Worm (Caenorhabditis elegans): ENCODE data around the gene srbc-71.

srbc-71 gene

ce11 chrIV:4184767-4185166 lies 41.0 kb downstream of the srbc-71 start (continued):
- peak; percentile 93 for TF ChIP-seq Y53G8AR.9 (GFP tag; conservative IDR thresholded peaks at IDR 0.05)
- 0 out of 2 replicates have a peak, but pooled peaks have one; percentile 68 for TF ChIP-seq F37B4.10 (GFP tag; IDR thresholded peaks at IDR 0.05)
- peak; percentile 72 for TF ChIP-seq lin-54 (GFP tag; optimal IDR thresholded peaks at IDR 0.05)
- peak; percentile 96 for TF ChIP-seq K11D2.4 (GFP tag; IDR thresholded peaks at IDR 0.05)
- TF ChIP-seq egl-18 (GFP tag; IDR thresholded peaks at IDR 0.05), result peak; percentile 82
- TF ChIP-seq cebp-1 (GFP tag; IDR thresholded peaks at IDR 0.05), result peak; percentile 76
- peak; percentile 7 for TF ChIP-seq cebp-1 (tag; optimal IDR thresholded peaks at IDR 0.05)

ce11 chrIV:4180032-4180431 lies 45.7 kb downstream of the srbc-71 start:
- TF ChIP-seq hmg-1.2 (GFP tag; IDR thresholded peaks at IDR 0.05) (peak; percentile 52; the same call in 1 of the 2 replicates), attf-3 (GFP tag; conservative IDR thresholded peaks at IDR 0.05) (0 out of 2 replicates have a peak, but pooled peaks have one; percentile 12), mcd-1 (GFP tag; IDR thresholded peaks at IDR 0.05) (peak; percentile 71)

ce11 chrIV:4178424-4178823 lies 47.3 kb downstream of the srbc-71 start, which contains the start of gene tsen-34:
tsen-34 (plus strand) TSS chrIV:4178457.
- TF ChIP-seq ceh-40 (GFP tag; IDR thresholded peaks at IDR 0.05), result no peak
- 0 out of 2 replicates have a peak, but pooled peaks have one; percentile 19 for TF ChIP-seq B0336.3 (GFP tag; IDR thresholded peaks at IDR 0.05)
- TF ChIP-seq lin-26 (GFP tag; IDR thresholded peaks at IDR 0.05), result 0 out of 2 replicates have a peak, but pooled peaks have one; percentile 16
- TF ChIP-seq mcd-1 (GFP tag; IDR thresholded peaks at IDR 0.05), result 0 out of 2 replicates have a peak, but pooled peaks have one; percentile 6
- TF ChIP-seq egrh-3 (GFP tag; IDR thresholded peaks at IDR 0.05), result no peak
- TF ChIP-seq ztf-18 (tag; optimal IDR thresholded peaks at IDR 0.05), result no peak

- TF ChIP-seq attf-3 (GFP tag; conservative IDR thresholded peaks at IDR 0.05) (peak; percentile 28; the same call in 1 of the 2 replicates), nhr-120 (GFP tag; IDR thresholded peaks at IDR 0.05) (no peak), hsf-1 (GFP tag; IDR thresholded peaks at IDR 0.05) (no peak), F22D6.2 (tag; optimal IDR thresholded peaks at IDR 0.05) (no peak)
Measured at ce11 chrIV:4177560-4177959, 48.2 kb downstream of the srbc-71 start.

- 0 out of 2 replicates have a peak, but pooled peaks have one; percentile 12 for TF ChIP-seq mcd-1 (GFP tag; IDR thresholded peaks at IDR 0.05)
- peak; percentile 32; the same call in 1 of the 2 replicates for TF ChIP-seq D2030.7 (GFP tag; IDR thresholded peaks at IDR 0.05)
- 0 out of 2 replicates have a peak, but pooled peaks have one; percentile 36 for TF ChIP-seq dox-1 (GFP tag; IDR thresholded peaks at IDR 0.05)
- peak; percentile 43 for TF ChIP-seq lsl-1 (GFP tag; optimal IDR thresholded peaks at IDR 0.05)
- TF ChIP-seq madf-6 (GFP tag; IDR thresholded peaks at IDR 0.05), result peak; percentile 30; the same call in 1 of the 2 replicates
- no peak for TF ChIP-seq ceh-58 (GFP tag; IDR thresholded peaks at IDR 0.05)
- TF ChIP-seq attf-3 (GFP tag; conservative IDR thresholded peaks at IDR 0.05), result peak; percentile 90
- no peak for TF ChIP-seq bed-2 (GFP tag; IDR thresholded peaks at IDR 0.05)
- peak; percentile 50 for TF ChIP-seq F49E8.2 (tag; optimal IDR thresholded peaks at IDR 0.05; ENCODE audit: insufficient read depth)
- peak; percentile 32 for TF ChIP-seq efl-1 (GFP tag; optimal IDR thresholded peaks at IDR 0.05)
- no peak for TF ChIP-seq Y56A3A.18 (GFP tag; IDR thresholded peaks at IDR 0.05)
- no peak for TF ChIP-seq akir-1 (GFP tag; optimal IDR thresholded peaks at IDR 0.05)
- no peak for TF ChIP-seq B0019.2 (GFP tag; conservative IDR thresholded peaks at IDR 0.05)
- no peak for TF ChIP-seq mxl-1 (tag; optimal IDR thresholded peaks at IDR 0.05)
- no peak for TF ChIP-seq lin-35 (GFP tag; optimal IDR thresholded peaks at IDR 0.05)
- TF ChIP-seq tbp1 (GFP tag; optimal IDR thresholded peaks at IDR 0.05), result no peak
- peak; percentile 83 for TF ChIP-seq lin-54 (GFP tag; optimal IDR thresholded peaks at IDR 0.05)
- no peak for TF ChIP-seq sptf-2 (GFP tag; optimal IDR thresholded peaks at IDR 0.05)
- TF ChIP-seq ceh-79 (tag; optimal IDR thresholded peaks at IDR 0.05), result no peak
- no peak for TF ChIP-seq C06A6.2 (GFP tag; conservative IDR thresholded peaks at IDR 0.05)
- TF ChIP-seq B0035.1 (tag; optimal IDR thresholded peaks at IDR 0.05), result no peak
Measured at ce11 chrIV:4176659-4177058, 49.1 kb downstream of the srbc-71 start.

Measured in whole organism, young adult.